Worm (Caenorhabditis elegans) whole organism, L4 larva: Measurements from ENCODE around the gene Y24D9A.7.
A peak's percentile ranks its signal among the peaks of the same experiment; 100 is the strongest.

Experiments
- F49E8.2 ChIP-seq: sonication (generic microtip); optimal IDR thresholded peaks from 2 replicates; lab custom pipeline; 2016; ENCODE audit warnings: missing compliant biosample characterization, mild to moderate bottlenecking, missing genetic modification characterization, borderline replicate concordance
- T20F7.1 ChIP-seq: fragments of 200-800 bp; sonication (Bioruptor generic); optimal IDR thresholded peaks from 2 replicates; lab custom pipeline; 2018; ENCODE audit warnings: mild to moderate bottlenecking, missing genetic modification characterization, missing compliant biosample characterization
- T26A8.4 ChIP-seq: fragments of 200-800 bp; sonication (Bioruptor generic); IDR thresholded peaks from 2 replicates; pipeline ENCODE4 v1.3.6; 2022; ENCODE audit warnings: missing genetic modification characterization, missing compliant biosample characterization
- Y75B8A.6 ChIP-seq: fragments of 200-800 bp; sonication (Bioruptor generic); IDR thresholded peaks from 2 replicates; pipeline ENCODE4 v1.3.6; 2022; ENCODE audit warnings: missing genetic modification reagents, missing genetic modification characterization, missing compliant biosample characterization
- ZK546.5 ChIP-seq, 2 experiments: sonication (generic microtip); optimal IDR thresholded peaks; 2 replicates each; lab custom pipeline; 2017; ENCODE audit warnings: missing biosample characterization in 2 of 2, missing genetic modification characterization in 2 of 2
- aly-2 ChIP-seq: sonication (generic microtip); optimal IDR thresholded peaks from 2 replicates; lab custom pipeline; 2018; ENCODE audit warnings: missing biosample characterization, missing genetic modification characterization
- ama-1 ChIP-seq: fragments of 150-350 bp; optimal IDR thresholded peaks from 2 replicates; lab custom pipeline; 2014; ENCODE audit warnings: inconsistent platforms, mixed read lengths
- arid-1 ChIP-seq: fragments of 200-800 bp; sonication (Bioruptor generic); conservative IDR thresholded peaks from 2 replicates; pipeline ENCODE4 v1.3.6; 2022; ENCODE audit warnings: missing genetic modification reagents, missing genetic modification characterization, missing compliant biosample characterization
- attf-4 ChIP-seq: sonication (generic microtip); optimal IDR thresholded peaks from 3 replicates; lab custom pipeline; 2017; ENCODE audit warnings: missing biosample characterization, missing genetic modification characterization
- ceh-28 ChIP-seq: fragments of 150-350 bp; optimal IDR thresholded peaks from 2 replicates; lab custom pipeline; 2014; ENCODE audit warnings: missing biosample characterization, missing genetic modification reagents, missing genetic modification characterization
- ceh-44 ChIP-seq: fragments of 200-800 bp; sonication (Bioruptor generic); IDR thresholded peaks from 2 replicates; pipeline ENCODE4 v1.3.6; 2022; ENCODE audit warnings: missing genetic modification reagents, missing genetic modification characterization, missing compliant biosample characterization
- ces-1 ChIP-seq: fragments of 150-350 bp; sonication (generic microtip); optimal IDR thresholded peaks from 4 replicates; lab custom pipeline; 2014; ENCODE audit warnings: missing biosample characterization, missing genetic modification reagents, missing genetic modification characterization
- cey-2 ChIP-seq: sonication (generic microtip); optimal IDR thresholded peaks from 3 replicates; lab custom pipeline; 2017; ENCODE audit warnings: missing genetic modification characterization, mild to moderate bottlenecking, missing compliant biosample characterization, antibody characterized with exemption, borderline replicate concordance; ENCODE audit not compliant: insufficient read depth
- ctbp-1 ChIP-seq: fragments of 200-800 bp; sonication (Bioruptor generic); IDR thresholded peaks from 2 replicates; pipeline ENCODE4 v1.3.6; 2022; ENCODE audit warnings: missing genetic modification reagents, missing genetic modification characterization, missing compliant biosample characterization
- daf-16 ChIP-seq, 3 experiments: sonication (generic microtip); optimal IDR thresholded peaks; 2 replicates each; lab custom pipeline; 2016 to 2017; ENCODE audit warnings: missing genetic modification characterization in 3 of 3, missing genetic modification reagents in 3 of 3, mild to moderate bottlenecking in 2 of 3, missing compliant biosample characterization in 2 of 3, missing biosample characterization in 1 of 3, moderate library complexity in 1 of 3
- fos-1 ChIP-seq: fragments of 150-350 bp; optimal IDR thresholded peaks from 2 replicates; lab custom pipeline; 2014; ENCODE audit warnings: missing biosample characterization, missing genetic modification characterization
- gei-8 ChIP-seq: fragments of 200-800 bp; sonication (Bioruptor generic); optimal IDR thresholded peaks from 2 replicates; lab custom pipeline; 2018; ENCODE audit warnings: mild to moderate bottlenecking, missing genetic modification characterization, missing compliant biosample characterization
- hif-1 ChIP-seq, 2 experiments: sonication (generic microtip); optimal IDR thresholded peaks; 2 replicates each; lab custom pipeline; 2016 to 2017; ENCODE audit warnings: missing compliant biosample characterization in 2 of 2, missing genetic modification characterization in 2 of 2, missing genetic modification reagents in 2 of 2, missing genotype in 2 of 2, mild to moderate bottlenecking in 1 of 2
- hlh-11 ChIP-seq: fragments of 200-800 bp; sonication (Bioruptor generic); optimal IDR thresholded peaks from 2 replicates; lab custom pipeline; 2018; ENCODE audit warnings: mild to moderate bottlenecking, missing genetic modification characterization, missing compliant biosample characterization
- hlh-30 ChIP-seq: sonication (generic microtip); optimal IDR thresholded peaks from 2 replicates; lab custom pipeline; 2017; ENCODE audit warnings: antibody characterized with exemption, mild to moderate bottlenecking, missing genetic modification characterization, missing compliant biosample characterization; ENCODE audit not compliant: insufficient read depth
- hmg-1.1 ChIP-seq: fragments of 200-800 bp; sonication (Bioruptor generic); IDR thresholded peaks from 2 replicates; pipeline ENCODE4 v1.3.6; 2022; ENCODE audit warnings: missing genetic modification reagents, missing genetic modification characterization, missing compliant biosample characterization
- jun-1 ChIP-seq: fragments of 150-350 bp; optimal IDR thresholded peaks from 2 replicates; lab custom pipeline; 2014; ENCODE audit warnings: missing biosample characterization, missing genetic modification reagents, missing genetic modification characterization
- lin-1 ChIP-seq: fragments of 200-800 bp; sonication (Bioruptor generic); IDR thresholded peaks from 2 replicates; pipeline ENCODE4 v1.3.6; 2022; ENCODE audit warnings: missing genetic modification reagents, missing genetic modification characterization, missing compliant biosample characterization
- lin-13 ChIP-seq: fragments of 150-350 bp; optimal IDR thresholded peaks from 2 replicates; lab custom pipeline; 2014; ENCODE audit warnings: missing biosample characterization, missing genetic modification reagents, missing genetic modification characterization
- lin-29 ChIP-seq: fragments of 200-800 bp; sonication (Bioruptor generic); IDR thresholded peaks from 2 replicates; pipeline ENCODE4 v1.3.6; 2022; ENCODE audit warnings: missing genetic modification reagents, missing genetic modification characterization, missing compliant biosample characterization
- lin-39 ChIP-seq: fragments of 150-350 bp; optimal IDR thresholded peaks from 2 replicates; lab custom pipeline; 2014; ENCODE audit warnings: missing biosample characterization, missing genetic modification reagents, missing genetic modification characterization
- lir-3 ChIP-seq: sonication (generic microtip); optimal IDR thresholded peaks from 2 replicates; lab custom pipeline; 2016; ENCODE audit warnings: mild to moderate bottlenecking, missing genetic modification characterization, missing compliant biosample characterization
- mep-1 ChIP-seq: fragments of 150-350 bp; sonication (generic microtip); optimal IDR thresholded peaks from 3 replicates; lab custom pipeline; 2014; ENCODE audit warnings: missing biosample characterization, missing genetic modification characterization
- nhr-11 ChIP-seq: fragments of 150-350 bp; optimal IDR thresholded peaks from 2 replicates; lab custom pipeline; 2014; ENCODE audit warnings: missing biosample characterization, missing genetic modification characterization
- nhr-111 ChIP-seq: fragments of 200-800 bp; sonication (Bioruptor generic); optimal IDR thresholded peaks from 2 replicates; lab custom pipeline; 2018; ENCODE audit warnings: mild to moderate bottlenecking, missing genetic modification characterization, missing compliant biosample characterization
- nhr-237 ChIP-seq: sonication (generic microtip); optimal IDR thresholded peaks from 2 replicates; lab custom pipeline; 2017; ENCODE audit warnings: missing biosample characterization, missing genetic modification characterization
- nhr-25 ChIP-seq: sonication (generic microtip); optimal IDR thresholded peaks from 2 replicates; lab custom pipeline; 2017; ENCODE audit warnings: missing genetic modification characterization, mild to moderate bottlenecking, missing compliant biosample characterization, antibody characterized with exemption, moderate library complexity, borderline replicate concordance; ENCODE audit not compliant: insufficient read depth
- nhr-28 ChIP-seq: fragments of 150-350 bp; optimal IDR thresholded peaks from 2 replicates; lab custom pipeline; 2014; ENCODE audit warnings: missing biosample characterization, missing genetic modification characterization
- nhr-42 ChIP-seq: fragments of 200-800 bp; sonication (Bioruptor generic); IDR thresholded peaks from 2 replicates; pipeline ENCODE4 v1.3.6; 2022; ENCODE audit warnings: missing genetic modification characterization, missing compliant biosample characterization
- nhr-76 ChIP-seq: fragments of 150-350 bp; optimal IDR thresholded peaks from 2 replicates; lab custom pipeline; 2014; ENCODE audit warnings: missing biosample characterization, missing genetic modification characterization
- nhr-77 ChIP-seq: fragments of 150-350 bp; optimal IDR thresholded peaks from 2 replicates; lab custom pipeline; 2014; ENCODE audit warnings: missing biosample characterization, missing genetic modification characterization
- pqm-1 ChIP-seq: sonication (generic microtip); optimal IDR thresholded peaks from 2 replicates; lab custom pipeline; 2017; ENCODE audit warnings: missing biosample characterization, missing genetic modification characterization
- rbr-2 ChIP-seq: sonication (generic microtip); optimal IDR thresholded peaks from 2 replicates; lab custom pipeline; 2016; ENCODE audit warnings: missing genotype, missing genetic modification characterization, missing compliant biosample characterization
- saeg-2 ChIP-seq: fragments of 200-800 bp; sonication (Bioruptor generic); IDR thresholded peaks from 2 replicates; pipeline ENCODE4 v1.3.6; 2022; ENCODE audit warnings: missing genetic modification reagents, missing genetic modification characterization, missing compliant biosample characterization
- sdz-12 ChIP-seq: fragments of 200-800 bp; sonication (Bioruptor generic); optimal IDR thresholded peaks from 2 replicates; lab custom pipeline; 2018; ENCODE audit warnings: mild to moderate bottlenecking, missing genetic modification characterization, missing compliant biosample characterization
- set-16 ChIP-seq: fragments of 200-800 bp; sonication (Bioruptor generic); IDR thresholded peaks from 2 replicates; pipeline ENCODE4 v1.3.6; 2022; ENCODE audit warnings: missing genetic modification reagents, missing genetic modification characterization, missing compliant biosample characterization
- snpc-1.2 ChIP-seq: fragments of 200-800 bp; sonication (Bioruptor generic); IDR thresholded peaks from 2 replicates; pipeline ENCODE4 v1.3.6; 2022; ENCODE audit warnings: missing genetic modification reagents, missing genetic modification characterization, missing compliant biosample characterization
- snpc-4 ChIP-seq: fragments of 150-350 bp; optimal IDR thresholded peaks from 2 replicates; lab custom pipeline; 2014; ENCODE audit warnings: missing biosample characterization, missing genetic modification characterization
- spr-1 ChIP-seq: sonication (generic microtip); optimal IDR thresholded peaks from 2 replicates; lab custom pipeline; 2016; ENCODE audit warnings: mild to moderate bottlenecking, missing genetic modification characterization, missing compliant biosample characterization
- unc-130 ChIP-seq: sonication (generic microtip); optimal IDR thresholded peaks from 2 replicates; lab custom pipeline; 2016; ENCODE audit warnings: missing genetic modification reagents, missing genetic modification characterization, missing compliant biosample characterization
- unc-62 ChIP-seq, 3 experiments: fragments of 150-350 bp in 1 of 3; sonication (generic microtip); optimal IDR thresholded peaks in 2 of 3; peaks in 1 of 3; 1 replicate in 1 of 3; 2 replicates in 2 of 3; lab custom pipeline; 2014 to 2017; ENCODE audit warnings: missing biosample characterization in 3 of 3, missing genetic modification characterization in 3 of 3, missing genetic modification reagents in 3 of 3, missing genotype in 1 of 3
- vab-7 ChIP-seq: fragments of 200-800 bp; sonication (Bioruptor generic); IDR thresholded peaks from 2 replicates; pipeline ENCODE4 v1.3.6; 2022; ENCODE audit warnings: missing genetic modification reagents, missing genetic modification characterization, missing compliant biosample characterization
- zip-11 ChIP-seq: fragments of 200-800 bp; sonication (Bioruptor generic); IDR thresholded peaks from 2 replicates; pipeline ENCODE4 v1.3.6; 2022; ENCODE audit warnings: missing genetic modification characterization, missing compliant biosample characterization
- ztf-7 ChIP-seq: fragments of 150-350 bp; optimal IDR thresholded peaks from 2 replicates; lab custom pipeline; 2014; ENCODE audit warnings: missing biosample characterization, missing genetic modification characterization

Y24D9A.7 gene

DNA sequence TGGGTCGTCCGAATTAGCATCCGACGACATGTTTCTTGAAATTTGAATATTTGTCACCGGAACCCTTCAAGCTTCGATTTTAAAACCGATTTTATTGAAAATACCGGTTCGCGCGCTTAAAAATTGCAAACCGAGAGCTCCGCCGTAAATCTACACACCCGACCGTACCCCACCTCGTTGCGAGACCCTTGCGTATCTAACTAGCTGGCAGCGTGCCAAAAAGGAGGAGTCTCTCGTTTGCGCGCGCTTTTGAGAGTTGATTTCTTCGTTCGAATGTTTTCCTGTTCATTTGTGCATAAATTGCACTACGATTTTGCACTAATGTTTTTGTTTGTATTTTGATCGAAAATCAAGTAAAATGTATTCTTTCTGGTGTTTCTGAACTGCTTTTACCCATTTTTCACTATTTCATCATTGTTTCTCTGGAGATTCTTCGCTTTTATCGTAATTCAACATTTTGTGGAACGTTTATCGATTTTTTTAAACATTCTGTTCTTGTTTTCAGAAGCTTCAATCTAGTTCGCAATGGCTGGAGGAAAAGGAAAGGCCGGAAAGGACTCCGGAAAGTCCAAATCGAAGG lies 40.8 kb upstream of the Y24D9A.7 start, which contains the start of the genes wapl-1 and htz-1:
Gene wapl-1 (minus strand): TSS at position 30 of the 580 bp plus-strand sequence.
Gene htz-1 (plus strand): TSS at position 506 of the 580 bp plus-strand sequence.
- TF ChIP-seq nhr-76 (tag; lab: Kevin White, UChicago) (no peak), aly-2 (no peak), cey-2 (tag; lab: Kevin White, UChicago) (no peak), nhr-11 (tag; lab: Kevin White, UChicago) (peak; percentile 97), hlh-11 (tag; lab: Kevin White, UChicago) (peak; percentile 92), unc-130 (GFP tag; lab: Kevin White, UChicago) (peak; percentile 84), F49E8.2 (tag; lab: Kevin White, UChicago) (peak; percentile 38), nhr-77 (tag; lab: Kevin White, UChicago) (peak; percentile 91), snpc-1.2 (GFP tag; lab: Robert Waterston, UW) (peak; percentile 72), snpc-4 (tag; lab: Kevin White, UChicago) (no peak), attf-4 (tag; lab: Kevin White, UChicago) (no peak), lin-13 (GFP tag; lab: Kevin White, UChicago) (peak; percentile 95), set-16 (GFP tag; lab: Robert Waterston, UW) (peak; percentile 42; the same call in 1 of the 2 replicates), daf-16 (GFP tag; optimal IDR thresholded peaks at IDR 0.05; lab: Kevin White, UChicago) (peak in 1 of 2 experiments; percentile 72), daf-16 (tag; optimal IDR thresholded peaks at IDR 0.05; lab: Kevin White, UChicago) (peak; percentile 74), vab-7 (peak; percentile 52; the same call in 1 of the 2 replicates), ces-1 (GFP tag; lab: Kevin White, UChicago) (peak; percentile 59), hmg-1.1 (GFP tag; lab: Robert Waterston, UW) (peak; percentile 88), spr-1 (tag; lab: Kevin White, UChicago) (peak; percentile 80), jun-1 (tag; lab: Kevin White, UChicago) (peak; percentile 75), unc-62 (GFP tag; optimal IDR thresholded peaks at IDR 0.05 in 1 of 2; lab: Kevin White, UChicago) (peak in 1 of 2 experiments; percentile 99), unc-62 (tag; optimal IDR thresholded peaks at IDR 0.05; lab: Kevin White, UChicago) (no peak), ceh-28 (tag; lab: Kevin White, UChicago) (peak; percentile 18), ztf-7 (tag; lab: Kevin White, UChicago) (no peak), nhr-42 (GFP tag; lab: Robert Waterston, UW) (peak; percentile 89), T20F7.1 (GFP tag; lab: Kevin White, UChicago) (no peak), nhr-25 (tag; lab: Kevin White, UChicago) (peak; percentile 88), arid-1 (GFP tag; lab: Robert Waterston, UW) (peak; percentile 87), ceh-44 (GFP tag; lab: Robert Waterston, UW) (peak; percentile 39; the same call in 1 of the 2 replicates), zip-11 (GFP tag; lab: Robert Waterston, UW) (no peak), lin-39 (tag; lab: Kevin White, UChicago) (no peak), nhr-237 (tag; lab: Kevin White, UChicago) (peak; percentile 59), lin-29 (GFP tag; lab: Robert Waterston, UW) (peak; percentile 71), mep-1 (tag; lab: Kevin White, UChicago) (peak; percentile 97), hlh-30 (tag; lab: Kevin White, UChicago) (peak; percentile 93), ctbp-1 (GFP tag; lab: Robert Waterston, UW) (peak; percentile 84), lir-3 (tag; lab: Kevin White, UChicago) (no peak), T26A8.4 (GFP tag; lab: Robert Waterston, UW) (peak; percentile 98), fos-1 (tag; lab: Kevin White, UChicago) (no peak), lin-1 (GFP tag; lab: Robert Waterston, UW) (peak; percentile 48; the same call in 1 of the 2 replicates), nhr-111 (GFP tag; lab: Kevin White, UChicago) (no peak), pqm-1 (tag; lab: Kevin White, UChicago) (no peak), hif-1 (tag; optimal IDR thresholded peaks at IDR 0.05; lab: Kevin White, UChicago) (peak; percentile 38 to 91), sdz-12 (no peak), rbr-2 (tag; lab: Kevin White, UChicago) (peak; percentile 94), saeg-2 (GFP tag; lab: Robert Waterston, UW) (peak; percentile 88), ZK546.5 (tag; optimal IDR thresholded peaks at IDR 0.05; lab: Kevin White, UChicago) (peak; percentile 76 to 97), ama-1 (lab: Kevin White, UChicago) (peak; percentile 88), nhr-28 (peak; percentile 80), Y75B8A.6 (GFP tag; lab: Robert Waterston, UW) (0 out of 2 replicates have a peak, but pooled peaks have one; percentile 35), gei-8 (GFP tag; lab: Kevin White, UChicago) (peak; percentile 31)
